Fruit fly (Drosophila melanogaster) whole organism, embryonic: ENCODE measurements around the gene CG33286.
A peak's percentile ranks its signal among the peaks of the same experiment; 100 is the strongest.

Source experiments
- ATbp ChIP-seq: fragments of 200-800 bp; sonication (Bioruptor generic); optimal IDR thresholded peaks from 2 replicates; lab custom pipeline; 2017; ENCODE audit warnings: missing biosample characterization, mild to moderate bottlenecking, missing genetic modification characterization, missing genetic modification reagents
- Bgb ChIP-seq: fragments of 200-800 bp; sonication (Bioruptor generic); IDR thresholded peaks from 2 replicates; pipeline ENCODE4 v1.3.6; 2022; ENCODE audit warnings: missing biosample characterization, missing genetic modification characterization; ENCODE audit not compliant: partially characterized antibody
- CG10431 ChIP-seq: fragments of 200-800 bp; sonication (Bioruptor generic); optimal IDR thresholded peaks from 3 replicates; lab custom pipeline; 2018; ENCODE audit warnings: missing biosample characterization, mild to moderate bottlenecking, missing genetic modification characterization
- CG10543 ChIP-seq: fragments of 200-800 bp; sonication (Bioruptor generic); optimal IDR thresholded peaks from 3 replicates; lab custom pipeline; 2017; ENCODE audit warnings: missing biosample characterization, mild to moderate bottlenecking, missing genetic modification characterization, moderate library complexity
- CG14965 ChIP-seq: fragments of 200-800 bp; sonication (Bioruptor generic); optimal IDR thresholded peaks from 2 replicates; lab custom pipeline; 2016; ENCODE audit warnings: missing biosample characterization, missing genetic modification characterization, borderline replicate concordance
- CG16779 ChIP-seq: fragments of 200-800 bp; sonication (Bioruptor generic); IDR thresholded peaks from 2 replicates; pipeline ENCODE4 v1.3.6; 2022; ENCODE audit warnings: missing biosample characterization, missing genetic modification characterization
- CG16813 ChIP-seq: fragments of 200-800 bp; sonication (Bioruptor generic); IDR thresholded peaks from 3 replicates; pipeline ENCODE4 v1.3.6; 2022; ENCODE audit warnings: missing biosample characterization, missing genetic modification characterization; ENCODE audit not compliant: partially characterized antibody
- CG17361 ChIP-seq: fragments of 200-800 bp; sonication (Bioruptor generic); IDR thresholded peaks from 3 replicates; pipeline ENCODE4 v1.3.6; 2022; ENCODE audit warnings: missing biosample characterization, missing genetic modification characterization
- CG17568 ChIP-seq: fragments of 200-800 bp; sonication (Bioruptor generic); optimal IDR thresholded peaks from 2 replicates; lab custom pipeline; 2018; ENCODE audit warnings: missing biosample characterization, mild to moderate bottlenecking, missing genetic modification characterization, moderate library complexity
- CG18011 ChIP-seq: fragments of 200-800 bp; sonication (Bioruptor generic); optimal IDR thresholded peaks from 2 replicates; lab custom pipeline; 2017; ENCODE audit warnings: missing biosample characterization, missing genetic modification characterization, mild to moderate bottlenecking, moderate library complexity, missing genotype
- CG18764 ChIP-seq: fragments of 200-800 bp; sonication (Bioruptor generic); optimal IDR thresholded peaks from 3 replicates; lab custom pipeline; 2016; ENCODE audit warnings: missing biosample characterization, missing genetic modification characterization
- CG2116 ChIP-seq: fragments of 200-800 bp; sonication (Bioruptor generic); optimal IDR thresholded peaks from 3 replicates; lab custom pipeline; 2018; ENCODE audit warnings: missing biosample characterization, mild to moderate bottlenecking, missing genetic modification characterization
- CG31224 ChIP-seq: fragments of 200-800 bp; sonication (Bioruptor generic); IDR thresholded peaks from 2 replicates; pipeline ENCODE4 v1.3.6; 2022; ENCODE audit warnings: missing biosample characterization, missing genetic modification characterization
- CG31388 ChIP-seq: fragments of 200-800 bp; sonication (Bioruptor generic); optimal IDR thresholded peaks from 2 replicates; lab custom pipeline; 2016; ENCODE audit warnings: missing biosample characterization, missing genetic modification characterization
- CG31441 ChIP-seq: fragments of 200-800 bp; sonication (Bioruptor generic); IDR thresholded peaks from 2 replicates; pipeline ENCODE4 v1.3.6; 2022; ENCODE audit warnings: missing biosample characterization, missing genetic modification characterization
- CG32772 ChIP-seq: fragments of 200-800 bp; sonication (Bioruptor generic); IDR thresholded peaks from 2 replicates; pipeline ENCODE4 v1.3.6; 2022; ENCODE audit warnings: missing biosample characterization, missing genetic modification characterization
- CG3281 ChIP-seq: fragments of 200-800 bp; sonication (Bioruptor generic); optimal IDR thresholded peaks from 3 replicates; lab custom pipeline; 2017; ENCODE audit warnings: missing biosample characterization, mild to moderate bottlenecking, missing genetic modification characterization
- CG4282 ChIP-seq: fragments of 200-800 bp; sonication (Bioruptor generic); optimal IDR thresholded peaks from 2 replicates; lab custom pipeline; 2016; ENCODE audit warnings: missing biosample characterization, missing genetic modification characterization
- CG4328 ChIP-seq: fragments of 200-800 bp; sonication (Bioruptor generic); optimal IDR thresholded peaks from 3 replicates; lab custom pipeline; 2017; ENCODE audit warnings: missing biosample characterization, missing genetic modification reagents, missing genetic modification characterization
- CG6765 ChIP-seq: fragments of 200-800 bp; sonication (Bioruptor generic); optimal IDR thresholded peaks from 3 replicates; lab custom pipeline; 2017; ENCODE audit warnings: missing biosample characterization, mild to moderate bottlenecking, missing genetic modification characterization
- CG7556 ChIP-seq: fragments of 200-800 bp; sonication (Bioruptor generic); optimal IDR thresholded peaks from 2 replicates; lab custom pipeline; 2017; ENCODE audit warnings: missing biosample characterization, mild to moderate bottlenecking, missing genetic modification characterization
- CG8089 ChIP-seq: fragments of 200-800 bp; sonication (Bioruptor generic); optimal IDR thresholded peaks from 3 replicates; lab custom pipeline; 2016; ENCODE audit warnings: missing biosample characterization, missing genetic modification characterization
- Chrac-16 ChIP-seq: fragments of 200-800 bp; sonication (Bioruptor generic); optimal IDR thresholded peaks from 3 replicates; lab custom pipeline; 2016; ENCODE audit warnings: missing biosample characterization, missing genetic modification characterization
- Deaf1 ChIP-seq: fragments of 200-800 bp; optimal IDR thresholded peaks from 3 replicates; lab custom pipeline; 2019; ENCODE audit warnings: missing biosample characterization, mild to moderate bottlenecking, missing genetic modification characterization, moderate library complexity
- E2f1 ChIP-seq: fragments of 200-800 bp; sonication (Bioruptor generic); IDR thresholded peaks from 2 replicates; pipeline ENCODE4 v1.3.6; 2022; ENCODE audit warnings: missing biosample characterization, missing genetic modification characterization
- E2f2 ChIP-seq: fragments of 200-800 bp; sonication (Bioruptor generic); IDR thresholded peaks from 2 replicates; pipeline ENCODE4 v1.3.6; 2022; ENCODE audit warnings: missing biosample characterization, missing genetic modification characterization
- HLH3B ChIP-seq: fragments of 200-800 bp; sonication (Bioruptor generic); IDR thresholded peaks from 2 replicates; pipeline ENCODE4 v1.3.6; 2022; ENCODE audit warnings: missing biosample characterization, missing genetic modification characterization
- HLHmδ ChIP-seq: fragments of 200-800 bp; sonication (Bioruptor generic); optimal IDR thresholded peaks from 2 replicates; lab custom pipeline; 2018; ENCODE audit warnings: missing biosample characterization, mild to moderate bottlenecking, missing genetic modification characterization, moderate library complexity
- Hmx ChIP-seq: fragments of 200-800 bp; sonication (Bioruptor generic); optimal IDR thresholded peaks from 2 replicates; lab custom pipeline; 2016; ENCODE audit warnings: missing biosample characterization, missing genetic modification characterization
- Hr78 ChIP-seq, 2 experiments: fragments of 200-800 bp in 1 of 2; fragments of >200 bp in 1 of 2; sonication (Bioruptor generic) in 1 of 2; optimal IDR thresholded peaks; 2 replicates each; lab custom pipeline; 2017 to 2019; ENCODE audit warnings: missing biosample characterization in 2 of 2, missing genetic modification characterization in 2 of 2, mild to moderate bottlenecking in 1 of 2, moderate library complexity in 1 of 2
- Med ChIP-seq: fragments of 200-800 bp; sonication (Bioruptor generic); peaks from one replicate; lab custom pipeline; 2016; ENCODE audit warnings: missing biosample characterization, missing genetic modification characterization, mild to moderate bottlenecking, inconsistent platforms, moderate library complexity
- Sin3A ChIP-seq: fragments of >200 bp; optimal IDR thresholded peaks from 2 replicates; lab custom pipeline; 2018
- Spps ChIP-seq: fragments of 200-800 bp; sonication (Bioruptor generic); optimal IDR thresholded peaks from 2 replicates; lab custom pipeline; 2018; ENCODE audit warnings: missing biosample characterization, mild to moderate bottlenecking, missing genetic modification characterization
- ab ChIP-seq: fragments of 200-800 bp; sonication (Bioruptor generic); optimal IDR thresholded peaks from 2 replicates; lab custom pipeline; 2016; ENCODE audit warnings: missing biosample characterization, missing genetic modification characterization
- abd-A ChIP-seq: fragments of 200-800 bp; sonication (Bioruptor generic); optimal IDR thresholded peaks from 3 replicates; lab custom pipeline; 2019; ENCODE audit warnings: missing biosample characterization, mild to moderate bottlenecking, missing genetic modification characterization, moderate library complexity
- aop ChIP-seq: fragments of 200-800 bp; sonication (Bioruptor generic); IDR thresholded peaks from 2 replicates; pipeline ENCODE4 v1.3.6; 2022; ENCODE audit warnings: missing biosample characterization, missing genetic modification characterization
- bigmax ChIP-seq: fragments of 200-800 bp; sonication (Bioruptor generic); optimal IDR thresholded peaks from 2 replicates; lab custom pipeline; 2018; ENCODE audit warnings: missing biosample characterization, mild to moderate bottlenecking, missing genetic modification characterization
- cas ChIP-seq: fragments of 200-800 bp; sonication (Bioruptor generic); IDR thresholded peaks from 2 replicates; pipeline ENCODE4 v1.3.6; 2022; ENCODE audit warnings: missing biosample characterization, missing genetic modification characterization
- cg ChIP-seq: fragments of 200-800 bp; sonication (Bioruptor generic); optimal IDR thresholded peaks from 3 replicates; lab custom pipeline; 2019; ENCODE audit warnings: missing biosample characterization, mild to moderate bottlenecking, missing genetic modification characterization, moderate library complexity
- crp ChIP-seq, 2 experiments: fragments of 200-800 bp; sonication (Bioruptor generic); optimal IDR thresholded peaks; 2 replicates in 1 of 2; 3 replicates in 1 of 2; lab custom pipeline; 2017; ENCODE audit warnings: missing biosample characterization in 2 of 2, missing genetic modification characterization in 2 of 2, mild to moderate bottlenecking in 1 of 2, moderate library complexity in 1 of 2
- fd64A ChIP-seq: fragments of 200-800 bp; sonication (Bioruptor generic); optimal IDR thresholded peaks from 3 replicates; lab custom pipeline; 2018; ENCODE audit warnings: missing biosample characterization, mild to moderate bottlenecking, missing genetic modification characterization
- inv ChIP-seq: fragments of 200-800 bp; sonication (Bioruptor generic); IDR thresholded peaks from 2 replicates; pipeline ENCODE4 v1.3.6; 2022; ENCODE audit warnings: missing biosample characterization, missing genetic modification characterization; ENCODE audit not compliant: partially characterized antibody
- knrl ChIP-seq: fragments of 200-800 bp; sonication (Bioruptor generic); IDR thresholded peaks from 3 replicates; pipeline ENCODE4 v1.3.6; 2022; ENCODE audit warnings: missing biosample characterization, missing genetic modification characterization; ENCODE audit not compliant: partially characterized antibody
- sim ChIP-seq: fragments of 200-800 bp; sonication (Bioruptor generic); IDR thresholded peaks from 2 replicates; pipeline ENCODE4 v1.3.6; 2022; ENCODE audit warnings: missing biosample characterization, missing genetic modification characterization
- tap ChIP-seq: fragments of 200-800 bp; optimal IDR thresholded peaks from 3 replicates; lab custom pipeline; 2019; ENCODE audit warnings: missing biosample characterization, mild to moderate bottlenecking, missing genetic modification characterization, moderate library complexity
- tio ChIP-seq: fragments of 200-800 bp; sonication (Bioruptor generic); optimal IDR thresholded peaks from 2 replicates; lab custom pipeline; 2017; ENCODE audit warnings: missing biosample characterization, missing genetic modification characterization, inconsistent platforms
- ttk ChIP-seq: fragments of 200-800 bp; sonication (Bioruptor generic); IDR thresholded peaks from 2 replicates; pipeline ENCODE4 v2.1.2; 2022; ENCODE audit warnings: missing biosample characterization, missing genetic modification characterization
- tup ChIP-seq: fragments of 200-800 bp; sonication (Bioruptor generic); optimal IDR thresholded peaks from 2 replicates; lab custom pipeline; 2016; ENCODE audit warnings: missing biosample characterization, mild to moderate bottlenecking, missing genetic modification characterization, moderate library complexity
- wek ChIP-seq: fragments of 200-800 bp; sonication (Bioruptor generic); optimal IDR thresholded peaks from 3 replicates; lab custom pipeline; 2018; ENCODE audit warnings: missing biosample characterization, mild to moderate bottlenecking, missing genetic modification characterization, moderate library complexity
- zen2 ChIP-seq: fragments of 200-800 bp; sonication (Bioruptor generic); IDR thresholded peaks from 3 replicates; pipeline ENCODE4 v1.3.6; 2022; ENCODE audit warnings: missing biosample characterization, missing genetic modification characterization; ENCODE audit not compliant: partially characterized antibody

CG33286 gene

dm6 chr3L:20922279-20922830 is 52.1 kb downstream of the CG33286 start (continued):
- TF ChIP-seq CG10431 (no peak), CG7556 (GFP tag; lab: Kevin White, UChicago) (no peak), Hr78 (GFP tag; optimal IDR thresholded peaks at IDR 0.05; lab: Kevin White, UChicago) (peak in 1 of 2 experiments; percentile 50), CG16779 (GFP tag; lab: Robert Waterston, UW) (no peak), fd64A (GFP tag; lab: Kevin White, UChicago) (peak; percentile 48), Med (peak; percentile 64), Hmx (GFP tag; lab: Kevin White, UChicago) (no peak), ab (GFP tag; lab: Kevin White, UChicago) (no peak), ttk (GFP tag; lab: Robert Waterston, UW) (no peak), abd-A (tag; lab: Kevin White, UChicago) (no peak), knrl (no peak), CG18011 (GFP tag; lab: Kevin White, UChicago) (no peak), HLH3B (GFP tag; lab: Robert Waterston, UW) (peak; percentile 21; the same call in 1 of the 2 replicates), CG8089 (no peak), sim (GFP tag; lab: Robert Waterston, UW) (no peak), CG17361 (no peak), Sin3A (no peak), CG17568 (GFP tag; lab: Kevin White, UChicago) (peak; percentile 9), CG31388 (GFP tag; lab: Kevin White, UChicago) (no peak), CG16813 (no peak), CG10543 (GFP tag; lab: Kevin White, UChicago) (peak; percentile 56), Bgb (GFP tag; lab: Robert Waterston, UW) (no peak), Deaf1 (tag; lab: Kevin White, UChicago) (no peak), CG2116 (no peak), tio (GFP tag; lab: Kevin White, UChicago) (no peak), CG14965 (GFP tag; lab: Kevin White, UChicago) (no peak), CG4328 (GFP tag; lab: Kevin White, UChicago) (no peak), CG4282 (peak; percentile 7), crp (GFP tag; optimal IDR thresholded peaks at IDR 0.05; lab: Kevin White, UChicago) (no peak), CG3281 (GFP tag; lab: Kevin White, UChicago) (no peak), HLHmδ (GFP tag; lab: Kevin White, UChicago) (peak; percentile 30), CG18764 (GFP tag; lab: Kevin White, UChicago) (no peak), inv (GFP tag; lab: Robert Waterston, UW) (no peak), Chrac-16 (GFP tag; lab: Kevin White, UChicago) (no peak), Spps (tag; lab: Kevin White, UChicago) (no peak), CG6765 (GFP tag; lab: Kevin White, UChicago) (no peak), CG31224 (GFP tag; lab: Robert Waterston, UW) (no peak), E2f1 (GFP tag; lab: Robert Waterston, UW) (no peak), CG32772 (GFP tag; lab: Robert Waterston, UW) (no peak), tup (GFP tag; lab: Kevin White, UChicago) (no peak), tap (no peak), wek (GFP tag; lab: Kevin White, UChicago) (no peak), CG31441 (no peak), cg (GFP tag; lab: Kevin White, UChicago) (no peak), cas (GFP tag; lab: Robert Waterston, UW) (no peak), bigmax (GFP tag; lab: Kevin White, UChicago) (no peak), E2f2 (no peak), ATbp (GFP tag; lab: Kevin White, UChicago) (peak; percentile 28), zen2 (GFP tag; lab: Robert Waterston, UW) (no peak), aop (no peak)
